Worm (Caenorhabditis elegans): Measurements from ENCODE around the gene R04F11.5.

The R04F11.5 gene

DNA sequence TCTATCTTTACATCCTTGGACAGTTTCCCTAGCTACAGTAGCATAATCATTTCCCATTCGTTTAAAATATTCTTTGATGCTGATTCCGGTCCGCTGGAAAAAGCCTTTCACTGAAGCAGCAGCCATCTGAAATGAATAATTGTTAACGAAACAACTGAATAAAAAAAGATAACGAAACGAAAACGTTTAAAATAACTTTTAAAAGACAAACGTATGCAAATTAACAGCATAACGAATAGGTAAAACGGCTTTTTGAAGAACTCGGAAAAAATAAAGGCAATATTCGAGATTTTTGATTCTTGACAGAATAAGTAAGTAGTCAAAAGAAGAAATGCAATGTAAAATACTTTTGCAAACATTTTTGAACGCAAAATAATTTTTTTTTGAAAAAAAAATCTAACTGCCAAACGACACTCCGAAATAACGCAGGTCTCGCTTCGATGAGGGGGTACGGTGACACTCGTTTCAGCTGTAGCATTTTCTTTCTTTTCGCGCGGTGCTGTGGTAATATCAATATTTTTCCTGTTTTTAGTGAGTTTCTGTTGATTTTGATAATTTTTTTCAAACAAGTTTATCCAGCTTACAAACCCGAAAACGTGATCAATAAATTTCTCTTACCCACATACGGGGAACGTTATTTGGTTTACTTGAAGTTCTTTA lies at the start of gene R04F11.5, which contains the start of gene R04F11.2:
TSS of gene R04F11.5 (minus strand) at position 126 of the 660 bp plus-strand sequence.
TSS of gene R04F11.2 (plus strand) at position 488 of the 660 bp plus-strand sequence.
- no peak for TF ChIP-seq unc-62 (GFP tag; optimal IDR thresholded peaks at IDR 0.05)

DNA sequence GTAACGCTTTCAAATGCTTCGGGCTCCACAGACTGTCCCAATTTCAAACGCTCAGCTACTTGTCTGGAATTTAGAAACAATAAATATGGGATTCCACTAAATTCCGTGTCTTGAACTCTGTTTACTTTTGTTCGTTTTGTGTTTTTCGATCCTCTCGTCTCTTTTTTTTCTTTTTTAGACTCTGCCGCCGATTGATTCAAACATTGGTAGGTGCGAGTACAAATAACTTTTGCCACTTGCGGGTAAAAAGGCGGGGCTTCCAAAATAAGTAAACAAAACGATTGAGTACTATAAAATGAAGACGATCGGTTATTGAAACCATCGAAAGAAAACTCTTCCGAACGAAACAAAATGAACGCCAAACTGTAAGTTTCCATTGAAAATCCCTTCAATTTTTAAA lies 47.3 kb upstream of the R04F11.5 start, which contains the start of gene fipr-2:
TSS of gene fipr-2 (plus strand) at position 245 of the 400 bp plus-strand sequence.
- no peak for TF ChIP-seq unc-62 (GFP tag; optimal IDR thresholded peaks at IDR 0.05)

DNA sequence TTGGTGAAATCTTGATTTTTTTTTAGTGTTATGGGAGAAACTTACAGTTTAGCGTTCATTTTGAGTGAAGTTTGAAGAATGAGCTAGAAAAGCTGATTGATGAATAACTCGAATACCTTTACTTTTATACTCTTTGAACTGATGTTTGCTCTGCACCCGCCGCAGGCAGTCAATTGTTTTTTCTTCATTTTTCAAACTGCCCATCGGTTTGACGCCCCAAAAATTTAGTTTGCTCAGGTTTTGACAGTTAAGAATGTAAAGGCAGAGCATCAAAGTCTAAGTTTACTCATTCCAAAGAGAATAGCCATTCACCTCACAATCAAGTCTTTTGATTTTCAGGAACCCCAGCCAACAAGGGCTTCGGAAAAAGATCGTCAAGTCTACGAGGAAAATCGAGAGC lies 43.8 kb upstream of the R04F11.5 start, which contains the start of gene fipr-1:
TSS of gene fipr-1 (minus strand) at position 101 of the 400 bp plus-strand sequence.
- no peak for TF ChIP-seq unc-62 (GFP tag; optimal IDR thresholded peaks at IDR 0.05)

DNA sequence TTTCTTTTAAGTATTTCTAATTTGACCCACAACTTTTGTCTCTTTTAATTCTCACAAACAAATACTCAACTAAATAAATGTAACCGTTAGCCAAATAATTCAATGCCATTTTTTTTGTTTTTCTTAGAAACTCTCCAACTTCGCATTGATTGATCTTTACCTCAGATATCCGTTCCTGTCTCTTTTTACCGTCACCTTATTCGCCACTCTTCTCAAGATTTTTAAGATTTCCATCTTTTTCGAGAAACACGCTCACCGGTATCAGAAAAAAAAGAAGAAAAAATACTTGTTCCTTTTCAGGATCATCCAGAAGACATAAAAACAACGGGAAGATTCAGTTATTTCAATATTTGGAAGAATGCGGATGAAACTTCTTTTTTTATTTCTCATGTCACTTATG lies 40.5 kb upstream of the R04F11.5 start, which contains the start of gene F23H12.5:
TSS of gene F23H12.5 (plus strand) at position 301 of the 400 bp plus-strand sequence.
- TF ChIP-seq unc-62 (GFP tag; optimal IDR thresholded peaks at IDR 0.05): no peak

DNA sequence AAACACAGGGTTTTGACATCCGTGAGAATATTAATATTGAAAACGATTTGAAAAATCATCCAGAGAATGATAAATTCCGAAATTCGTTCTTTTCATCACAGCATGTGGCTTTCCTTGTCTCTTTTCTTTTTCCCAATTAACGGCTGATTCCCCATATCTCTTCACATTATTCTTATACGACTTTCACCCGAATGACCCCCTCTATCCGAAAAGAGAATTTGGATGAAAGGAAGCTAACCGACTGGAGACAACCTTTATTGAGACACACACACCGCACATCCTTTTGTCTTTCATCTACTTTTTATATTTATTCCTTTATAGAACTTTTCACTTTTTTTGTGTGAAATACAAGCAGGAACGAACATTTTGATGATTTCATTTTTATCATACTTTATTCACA lies 39.8 kb upstream of the R04F11.5 start:
- no peak for TF ChIP-seq unc-62 (GFP tag; optimal IDR thresholded peaks at IDR 0.05)

DNA sequence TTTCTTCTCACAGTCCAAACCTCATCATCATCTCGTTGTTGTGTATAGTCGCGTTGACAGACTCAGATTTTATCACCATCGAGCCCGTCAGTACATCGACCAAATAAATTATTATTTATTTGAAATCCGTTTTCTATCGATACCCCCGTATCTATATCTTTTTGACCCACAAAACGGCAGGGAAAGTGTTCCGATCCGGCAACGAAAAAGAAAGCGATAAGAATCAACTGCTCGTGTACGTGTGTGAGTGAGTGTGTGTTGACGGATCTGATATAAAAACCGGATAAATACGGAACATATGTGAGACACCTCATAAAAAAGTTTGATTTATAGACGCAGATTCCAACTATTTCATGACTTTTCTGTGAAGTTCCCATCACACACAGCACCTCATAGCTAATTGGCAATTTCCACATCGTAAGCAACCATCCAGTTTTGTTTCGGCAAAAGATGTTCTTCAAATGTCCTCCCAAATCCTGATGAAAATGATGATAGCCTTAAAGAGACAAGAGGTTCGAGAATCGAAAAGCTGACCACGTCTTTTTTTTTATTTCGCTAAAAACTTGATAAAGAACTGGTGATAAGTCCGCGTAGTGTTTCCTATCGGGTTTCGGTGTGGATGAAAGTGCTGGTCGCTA lies 36.5 kb upstream of the R04F11.5 start:
- no peak for TF ChIP-seq unc-62 (GFP tag; optimal IDR thresholded peaks at IDR 0.05)

DNA sequence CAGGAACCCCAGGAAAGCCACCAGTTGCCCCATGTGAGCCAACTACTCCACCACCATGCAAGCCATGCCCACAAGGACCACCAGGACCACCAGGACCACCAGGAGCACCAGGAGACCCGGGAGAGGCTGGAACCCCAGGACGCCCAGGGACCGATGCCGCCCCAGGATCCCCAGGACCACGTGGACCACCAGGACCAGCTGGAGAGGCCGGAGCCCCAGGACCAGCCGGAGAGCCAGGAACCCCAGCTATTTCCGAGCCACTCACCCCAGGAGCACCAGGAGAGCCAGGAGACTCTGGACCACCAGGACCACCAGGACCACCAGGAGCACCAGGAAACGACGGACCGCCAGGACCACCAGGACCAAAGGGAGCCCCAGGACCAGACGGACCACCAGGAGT lies 35.7 kb upstream of the R04F11.5 start:
- TF ChIP-seq unc-62 (GFP tag; optimal IDR thresholded peaks at IDR 0.05): no peak

DNA sequence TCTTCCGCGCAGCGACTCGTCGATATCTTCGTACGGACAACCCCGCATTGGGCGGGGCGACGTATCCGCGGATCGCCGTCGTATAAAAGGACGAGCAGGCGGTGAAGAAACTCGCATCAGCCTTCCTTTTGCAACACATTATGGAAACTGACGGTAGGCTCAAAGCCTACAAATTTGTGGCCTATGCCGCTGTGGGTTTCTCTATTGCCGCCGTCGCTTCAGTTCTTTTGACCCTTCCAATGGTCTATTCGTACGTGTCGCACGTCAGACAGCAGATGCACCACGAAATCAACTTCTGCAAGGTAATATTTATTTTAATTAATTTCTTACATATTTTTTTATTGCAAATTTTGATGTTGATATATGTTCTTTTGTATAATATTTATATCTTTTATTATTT lies 35.1 kb upstream of the R04F11.5 start:
- TF ChIP-seq unc-62 (GFP tag; optimal IDR thresholded peaks at IDR 0.05): no peak

DNA sequence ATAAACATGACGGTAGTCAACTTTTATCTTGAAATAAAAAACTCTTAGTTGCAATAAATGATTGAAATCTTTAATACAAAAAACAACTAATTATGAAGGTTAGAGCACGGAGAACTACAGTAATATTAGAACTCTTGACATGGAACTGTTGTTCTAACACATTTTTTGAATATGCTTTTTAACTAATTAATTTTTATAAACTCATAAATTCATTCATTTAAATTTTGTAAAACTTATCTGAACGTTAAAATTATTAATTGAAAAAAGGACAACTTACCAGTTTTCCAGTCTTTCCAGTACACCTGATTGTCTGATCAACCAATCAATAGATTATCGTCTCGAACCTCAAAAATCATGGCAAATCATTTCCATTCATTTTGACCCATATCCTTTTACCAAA lies 34.6 kb upstream of the R04F11.5 start, which contains the start of gene sqt-3:
TSS of gene sqt-3 (plus strand) at position 301 of the 400 bp plus-strand sequence.
- no peak for TF ChIP-seq unc-62 (GFP tag; optimal IDR thresholded peaks at IDR 0.05)

DNA sequence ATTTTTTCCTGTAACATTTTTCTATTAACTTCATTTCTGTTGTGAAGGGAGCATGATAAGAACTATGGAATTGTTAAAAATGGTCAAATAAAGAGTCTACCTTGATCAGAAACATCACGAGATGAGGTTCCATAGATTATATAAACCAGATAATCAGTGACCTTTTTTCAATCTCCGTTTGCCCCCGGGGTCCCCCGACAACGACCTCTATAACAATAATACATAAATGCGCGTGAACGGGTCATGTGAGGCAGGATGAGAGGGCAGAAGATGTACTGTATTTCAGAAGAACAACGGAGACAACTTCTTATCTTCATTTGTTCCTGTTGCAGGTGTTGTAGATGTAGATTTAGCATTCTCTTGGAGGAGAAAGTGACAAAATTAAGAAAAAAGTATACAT lies 34.0 kb upstream of the R04F11.5 start:
- TF ChIP-seq unc-62 (GFP tag; optimal IDR thresholded peaks at IDR 0.05): no peak

DNA sequence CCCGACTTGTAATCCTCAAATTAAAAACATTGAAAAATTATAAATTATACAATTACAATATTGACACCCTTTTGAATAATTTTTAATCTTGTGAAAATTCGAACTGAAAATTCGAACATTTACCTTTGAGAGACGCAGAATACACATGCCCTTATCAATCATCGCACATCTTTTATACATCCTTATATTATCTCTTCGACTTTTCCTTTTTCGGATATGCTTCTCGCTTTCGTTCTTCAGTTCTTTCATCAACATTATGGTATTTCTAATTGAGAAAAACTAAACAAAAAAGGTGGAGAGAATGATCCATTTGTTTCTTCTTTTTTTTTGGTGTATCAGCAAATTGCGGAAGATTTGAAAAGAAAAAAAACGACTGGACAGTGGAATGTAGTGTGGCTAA lies 31.5 kb upstream of the R04F11.5 start:
- TF ChIP-seq unc-62 (GFP tag; optimal IDR thresholded peaks at IDR 0.05): no peak

DNA sequence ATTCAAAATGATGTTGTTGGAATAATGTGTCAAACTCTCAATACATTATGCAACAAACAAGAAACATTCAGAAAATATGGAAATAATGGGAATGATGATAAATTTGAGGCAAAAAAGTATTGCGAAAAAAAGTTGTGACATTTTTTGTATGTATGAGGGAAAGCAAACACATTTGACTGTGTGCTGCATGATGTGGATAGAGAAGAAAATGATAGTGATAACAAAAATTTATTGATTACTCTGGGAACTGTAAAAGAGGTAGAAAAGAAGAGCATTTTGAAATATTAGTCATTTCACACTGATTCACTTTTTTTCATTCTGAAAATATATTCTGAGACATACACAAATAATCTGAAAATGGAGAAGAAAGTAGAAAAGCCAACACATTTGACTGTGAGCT lies 30.0 kb upstream of the R04F11.5 start:
- no peak for TF ChIP-seq unc-62 (GFP tag; optimal IDR thresholded peaks at IDR 0.05)

DNA sequence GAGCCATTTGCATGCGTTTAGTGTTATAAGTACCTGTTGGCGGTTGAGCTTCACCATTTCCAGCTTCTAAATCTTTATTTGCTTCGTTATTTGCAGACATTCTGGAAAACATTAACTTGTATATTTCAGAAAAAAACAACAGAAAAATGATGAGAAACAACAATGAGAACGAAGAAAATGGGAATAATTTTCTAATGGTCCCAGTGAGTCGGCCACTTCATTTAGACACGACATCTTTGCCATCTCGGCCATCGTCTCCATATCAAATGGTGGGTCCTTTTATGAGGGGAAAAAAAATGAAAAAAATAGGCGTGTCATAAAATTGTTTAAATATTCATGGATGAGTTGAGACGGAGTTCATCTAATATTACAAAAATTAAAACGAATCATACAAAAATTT lies 28.0 kb upstream of the R04F11.5 start, which contains the start of gene snb-2:
TSS of gene snb-2 (minus strand) at position 101 of the 400 bp plus-strand sequence.
- TF ChIP-seq unc-62 (GFP tag; optimal IDR thresholded peaks at IDR 0.05): no peak

DNA sequence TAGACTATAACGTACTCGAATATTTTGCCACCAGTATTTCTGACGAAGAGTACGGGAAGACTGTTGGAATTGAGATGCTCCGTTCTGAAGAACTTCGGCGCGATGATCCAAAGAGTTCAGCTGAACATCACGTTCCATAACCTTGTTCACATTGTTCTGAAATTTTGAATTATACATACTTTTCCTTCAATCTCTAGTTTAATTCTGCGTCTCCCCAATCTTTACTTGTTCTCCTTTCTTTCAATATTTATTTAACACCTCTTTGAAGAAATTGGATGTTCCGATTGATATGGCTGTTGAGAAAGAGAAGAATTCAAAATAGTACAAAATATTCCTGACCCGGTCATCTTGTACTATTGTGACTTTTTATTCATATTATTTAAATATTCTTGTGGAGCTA lies 27.0 kb upstream of the R04F11.5 start, which contains the start of gene F23H12.3:
TSS of gene F23H12.3 (plus strand) at position 301 of the 400 bp plus-strand sequence.
- TF ChIP-seq unc-62 (GFP tag; optimal IDR thresholded peaks at IDR 0.05): no peak

DNA sequence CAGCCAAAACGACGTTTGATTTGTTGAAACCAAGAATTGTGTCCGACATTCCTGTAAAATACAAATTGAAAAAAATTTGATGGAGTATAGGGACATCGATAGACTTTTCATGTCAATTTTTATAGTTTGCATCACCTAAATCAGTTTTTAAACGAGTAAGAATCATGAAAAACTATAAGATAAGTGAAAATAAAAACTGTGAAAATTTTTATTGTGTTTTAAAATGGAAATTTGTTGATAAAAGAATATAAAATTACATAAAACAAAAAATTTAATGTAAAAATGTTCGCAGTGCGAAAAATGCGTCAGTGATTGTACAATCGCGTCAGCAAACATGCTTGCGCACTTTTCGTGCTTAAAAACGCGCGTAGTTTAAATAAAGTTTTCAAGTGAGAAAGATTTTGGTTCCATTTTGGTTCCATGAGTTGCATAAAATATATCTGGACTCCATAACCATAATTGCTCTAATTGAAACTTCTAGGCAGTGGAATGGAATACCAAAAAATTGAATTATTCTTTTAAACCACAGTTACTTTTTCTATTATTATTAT lies 25.7 kb upstream of the R04F11.5 start, which contains the start of gene tomm-20:
TSS of gene tomm-20 (minus strand) at position 51 of the 551 bp plus-strand sequence.
- TF ChIP-seq unc-62 (GFP tag; optimal IDR thresholded peaks at IDR 0.05): no peak

DNA sequence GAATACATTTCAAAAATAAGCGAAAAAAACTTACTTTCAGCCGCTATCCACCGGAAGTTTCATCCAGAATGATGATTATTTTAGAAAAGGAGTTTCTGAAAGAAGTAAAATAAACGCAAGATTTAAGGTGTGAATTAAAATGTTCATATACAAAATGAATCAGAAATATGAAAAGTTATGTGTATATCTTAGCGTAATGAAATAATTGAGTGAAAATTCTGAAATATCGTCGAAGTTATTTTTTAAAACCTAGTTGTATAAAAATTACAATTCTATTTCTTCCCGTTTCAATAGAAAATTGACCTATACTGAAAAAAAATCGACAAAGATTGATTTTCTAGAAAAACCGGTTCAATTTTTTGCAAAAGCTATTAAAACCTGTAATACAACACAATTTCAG lies 20.1 kb upstream of the R04F11.5 start, which contains the start of gene twk-13:
TSS of gene twk-13 (minus strand) at position 101 of the 400 bp plus-strand sequence.
- no peak for TF ChIP-seq unc-62 (GFP tag; optimal IDR thresholded peaks at IDR 0.05)
